Worm (Caenorhabditis elegans) whole organism, L3 larva: ENCODE results near the gene F23F1.4.

ENCODE experiments used
- daf-12 ChIP-seq: fragments of 150-350 bp; optimal IDR thresholded peaks from 2 replicates; lab custom pipeline; 2014; ENCODE audit warnings: missing biosample characterization, missing genetic modification reagents, missing genetic modification characterization
- egl-27 ChIP-seq: sonication (generic microtip); optimal IDR thresholded peaks from 4 replicates; lab custom pipeline; 2017; ENCODE audit warnings: missing biosample characterization, missing genetic modification reagents, missing genetic modification characterization
- fkh-10 ChIP-seq: sonication (generic microtip); optimal IDR thresholded peaks from 2 replicates; lab custom pipeline; 2017; ENCODE audit warnings: missing biosample characterization, missing genetic modification reagents, missing genetic modification characterization
- nhr-237 ChIP-seq: fragments of 150-350 bp; optimal IDR thresholded peaks from 2 replicates; lab custom pipeline; 2014; ENCODE audit warnings: missing biosample characterization, missing genetic modification characterization
- pqm-1 ChIP-seq: fragments of 150-350 bp; optimal IDR thresholded peaks from 2 replicates; lab custom pipeline; 2017; ENCODE audit warnings: missing biosample characterization, missing genetic modification characterization, inconsistent platforms
- unc-62 ChIP-seq: fragments of 150-350 bp; sonication (generic microtip); optimal IDR thresholded peaks from 4 replicates; lab custom pipeline; 2014; ENCODE audit warnings: missing biosample characterization, missing genetic modification reagents, missing genetic modification characterization

ce11 chrII:65484-65883 is 37.3 kb upstream of the F23F1.4 start:
- TF ChIP-seq unc-62 (GFP tag; lab: Kevin White, UChicago) (no peak), egl-27 (tag; lab: Kevin White, UChicago) (no peak), nhr-237 (no peak), fkh-10 (GFP tag; lab: Kevin White, UChicago) (no peak), pqm-1 (no peak), daf-12 (tag; lab: Kevin White, UChicago) (no peak)
